Fruit fly (Drosophila melanogaster) whole organism, embryonic: Measurements from ENCODE around the gene CG9302.

Experiments used
- Aef1 ChIP-seq: fragments of 200-800 bp; sonication (Bioruptor generic); IDR thresholded peaks from 3 replicates; pipeline ENCODE4 v1.3.6; 2022; ENCODE audit warnings: missing biosample characterization, missing genetic modification characterization
- Atf-2 ChIP-seq: fragments of 200-800 bp; sonication (Bioruptor generic); optimal IDR thresholded peaks from 2 replicates; lab custom pipeline; 2016; ENCODE audit warnings: missing biosample characterization, missing genetic modification characterization
- BtbVII ChIP-seq: fragments of 200-800 bp; sonication (Bioruptor generic); optimal IDR thresholded peaks from 3 replicates; lab custom pipeline; 2017; ENCODE audit warnings: missing biosample characterization, mild to moderate bottlenecking, missing genetic modification characterization
- Bteb2 ChIP-seq: fragments of 200-800 bp; sonication (Bioruptor generic); optimal IDR thresholded peaks from 2 replicates; lab custom pipeline; 2016; ENCODE audit warnings: missing biosample characterization, missing genetic modification characterization
- CG10654 ChIP-seq: fragments of 200-800 bp; sonication (Bioruptor generic); optimal IDR thresholded peaks from 2 replicates; lab custom pipeline; 2016; ENCODE audit warnings: missing biosample characterization, missing genetic modification characterization
- CG12236 ChIP-seq: fragments of 200-800 bp; sonication (Bioruptor generic); optimal IDR thresholded peaks from 2 replicates; lab custom pipeline; 2016; ENCODE audit warnings: missing biosample characterization, missing genetic modification characterization
- CG12391 ChIP-seq: fragments of 200-800 bp; sonication (Bioruptor generic); optimal IDR thresholded peaks from 3 replicates; lab custom pipeline; 2018; ENCODE audit warnings: missing biosample characterization, mild to moderate bottlenecking, missing genetic modification characterization, moderate library complexity
- CG14667 ChIP-seq: fragments of 200-800 bp; sonication (Bioruptor generic); IDR thresholded peaks from 2 replicates; pipeline ENCODE4 v1.3.6; 2022; ENCODE audit warnings: missing biosample characterization, missing genetic modification characterization
- CG1529 ChIP-seq: fragments of 200-800 bp; sonication (Bioruptor generic); optimal IDR thresholded peaks from 3 replicates; lab custom pipeline; 2018; ENCODE audit warnings: missing biosample characterization, missing genetic modification characterization
- CG15479 ChIP-seq: fragments of 200-800 bp; sonication (Bioruptor generic); optimal IDR thresholded peaks from 3 replicates; lab custom pipeline; 2019; ENCODE audit warnings: missing biosample characterization, mild to moderate bottlenecking, missing genetic modification characterization, moderate library complexity
- CG17802 ChIP-seq: fragments of 200-800 bp; sonication (Bioruptor generic); optimal IDR thresholded peaks from 2 replicates; lab custom pipeline; 2018; ENCODE audit warnings: missing biosample characterization, mild to moderate bottlenecking, missing genetic modification characterization, moderate library complexity
- CG2202 ChIP-seq: fragments of 200-800 bp; sonication (Bioruptor generic); optimal IDR thresholded peaks from 2 replicates; lab custom pipeline; 2018; ENCODE audit warnings: missing biosample characterization, mild to moderate bottlenecking, missing genetic modification characterization
- CG2678 ChIP-seq: fragments of 200-800 bp; sonication (Bioruptor generic); optimal IDR thresholded peaks from 3 replicates; lab custom pipeline; 2019; ENCODE audit warnings: missing biosample characterization, mild to moderate bottlenecking, missing genetic modification characterization, moderate library complexity
- CG3407 ChIP-seq: fragments of 200-800 bp; sonication (Bioruptor generic); optimal IDR thresholded peaks from 2 replicates; lab custom pipeline; 2018; ENCODE audit warnings: missing biosample characterization, mild to moderate bottlenecking, missing genetic modification characterization
- CG3726 ChIP-seq: fragments of 200-800 bp; sonication (Bioruptor generic); IDR thresholded peaks from 3 replicates; pipeline ENCODE4, ENCODE4 v1.3.6; 2022; ENCODE audit warnings: missing biosample characterization, missing genetic modification characterization
- CG4282 ChIP-seq: fragments of 200-800 bp; sonication (Bioruptor generic); optimal IDR thresholded peaks from 2 replicates; lab custom pipeline; 2016; ENCODE audit warnings: missing biosample characterization, missing genetic modification characterization
- CG6683 ChIP-seq: fragments of 200-800 bp; sonication (Bioruptor generic); optimal IDR thresholded peaks from 2 replicates; lab custom pipeline; 2017; ENCODE audit warnings: missing biosample characterization, mild to moderate bottlenecking, missing genetic modification characterization, missing genetic modification reagents
- CG7745 ChIP-seq: fragments of 200-800 bp; sonication (Bioruptor generic); optimal IDR thresholded peaks from 2 replicates; lab custom pipeline; 2018; ENCODE audit warnings: missing biosample characterization, mild to moderate bottlenecking, missing genetic modification characterization, moderate library complexity
- CG8478 ChIP-seq: fragments of >200 bp; optimal IDR thresholded peaks from 2 replicates; lab custom pipeline; 2018
- CG9609 ChIP-seq: fragments of 200-800 bp; sonication (Bioruptor generic); optimal IDR thresholded peaks from 3 replicates; lab custom pipeline; 2016; ENCODE audit warnings: missing biosample characterization, missing genetic modification characterization
- CTCF ChIP-seq: fragments of 200-800 bp; sonication (Bioruptor generic); optimal IDR thresholded peaks from 2 replicates; lab custom pipeline; 2017; ENCODE audit warnings: missing biosample characterization, mild to moderate bottlenecking, missing genetic modification characterization, moderate library complexity
- D19B ChIP-seq: fragments of 200-800 bp; sonication (Bioruptor generic); optimal IDR thresholded peaks from 2 replicates; lab custom pipeline; 2017; ENCODE audit warnings: missing biosample characterization, mild to moderate bottlenecking, missing genetic modification characterization
- Dek ChIP-seq: fragments of 200-800 bp; sonication (Bioruptor generic); optimal IDR thresholded peaks from 3 replicates; lab custom pipeline; 2019; ENCODE audit warnings: missing biosample characterization, mild to moderate bottlenecking, missing genetic modification characterization, moderate library complexity
- HHEX ChIP-seq: fragments of 200-800 bp; sonication (Bioruptor generic); optimal IDR thresholded peaks from 3 replicates; lab custom pipeline; 2017; ENCODE audit warnings: missing biosample characterization, mild to moderate bottlenecking, missing genetic modification characterization, missing genetic modification reagents
- Kr ChIP-seq: fragments of 200-800 bp; sonication (Bioruptor generic); optimal IDR thresholded peaks from 2 replicates; lab custom pipeline; 2017; ENCODE audit warnings: missing biosample characterization, mild to moderate bottlenecking, missing genetic modification characterization
- Lim3 ChIP-seq: fragments of 200-800 bp; sonication (Bioruptor generic); IDR thresholded peaks from 2 replicates; pipeline ENCODE4 v1.3.6; 2022; ENCODE audit warnings: missing biosample characterization, missing genetic modification characterization
- MBD-R2 ChIP-seq: fragments of 200-800 bp; sonication (Bioruptor generic); IDR thresholded peaks from 2 replicates; pipeline ENCODE4 v1.3.6; 2022; ENCODE audit warnings: missing biosample characterization, missing genetic modification characterization
- MESR4 ChIP-seq: fragments of 200-800 bp; sonication (Bioruptor generic); optimal IDR thresholded peaks from 2 replicates; lab custom pipeline; 2018; ENCODE audit warnings: missing biosample characterization, mild to moderate bottlenecking, missing genetic modification characterization, moderate library complexity
- Neu2 ChIP-seq: fragments of 200-800 bp; sonication (Bioruptor generic); optimal IDR thresholded peaks from 3 replicates; lab custom pipeline; 2016; ENCODE audit warnings: missing biosample characterization, missing genetic modification characterization, borderline replicate concordance
- Oaz ChIP-seq: fragments of 200-800 bp; sonication (Bioruptor generic); IDR thresholded peaks from 2 replicates; pipeline ENCODE4 v1.3.6; 2022; ENCODE audit warnings: missing biosample characterization, missing genetic modification characterization
- Ptx1 ChIP-seq: fragments of 200-800 bp; sonication (Bioruptor generic); IDR thresholded peaks from 2 replicates; pipeline ENCODE4 v1.3.6; 2022; ENCODE audit warnings: missing biosample characterization, missing genetic modification characterization
- Sry-β ChIP-seq: fragments of 200-800 bp; sonication (Bioruptor generic); optimal IDR thresholded peaks from 2 replicates; lab custom pipeline; 2018; ENCODE audit warnings: missing biosample characterization, mild to moderate bottlenecking, missing genetic modification characterization, moderate library complexity
- btn ChIP-seq: fragments of 200-800 bp; sonication (Bioruptor generic); optimal IDR thresholded peaks from 2 replicates; lab custom pipeline; 2016; ENCODE audit warnings: missing biosample characterization, missing genetic modification characterization
- cg ChIP-seq: fragments of 200-800 bp; sonication (Bioruptor generic); optimal IDR thresholded peaks from 3 replicates; lab custom pipeline; 2019; ENCODE audit warnings: missing biosample characterization, mild to moderate bottlenecking, missing genetic modification characterization, moderate library complexity
- ems ChIP-seq: fragments of 200-800 bp; sonication (Bioruptor generic); optimal IDR thresholded peaks from 3 replicates; lab custom pipeline; 2016; ENCODE audit warnings: missing biosample characterization, missing genetic modification characterization
- eyg ChIP-seq: fragments of 200-800 bp; sonication (Bioruptor generic); optimal IDR thresholded peaks from 3 replicates; lab custom pipeline; 2016; ENCODE audit warnings: missing biosample characterization, missing genetic modification characterization
- gro ChIP-seq: fragments of 200-800 bp; sonication (Bioruptor generic); optimal IDR thresholded peaks from 2 replicates; lab custom pipeline; 2016; ENCODE audit warnings: missing biosample characterization, missing genetic modification characterization
- hkb ChIP-seq, 2 experiments: fragments of 200-800 bp in 1 of 2; fragments of >200 bp in 1 of 2; sonication (Bioruptor generic) in 1 of 2; IDR thresholded peaks in 1 of 2; optimal IDR thresholded peaks in 1 of 2; 2 replicates each; pipeline versions ENCODE4 v1.3.6 to Lab custom; 2017 to 2022; ENCODE audit warnings: missing biosample characterization in 1 of 2, missing genetic modification characterization in 1 of 2
- inv ChIP-seq: fragments of 200-800 bp; sonication (Bioruptor generic); IDR thresholded peaks from 2 replicates; pipeline ENCODE4 v1.3.6; 2022; ENCODE audit warnings: missing biosample characterization, missing genetic modification characterization; ENCODE audit not compliant: partially characterized antibody
- lbe ChIP-seq: fragments of 200-800 bp; sonication (Bioruptor generic); optimal IDR thresholded peaks from 2 replicates; lab custom pipeline; 2016; ENCODE audit warnings: missing biosample characterization, mild to moderate bottlenecking, missing genetic modification characterization
- lov ChIP-seq, 2 experiments: fragments of 200-800 bp in 1 of 2; fragments of >200 bp in 1 of 2; sonication (Bioruptor generic) in 1 of 2; IDR thresholded peaks in 1 of 2; optimal IDR thresholded peaks in 1 of 2; 2 replicates in 1 of 2; 3 replicates in 1 of 2; pipeline versions ENCODE4 v1.3.6 to Lab custom; 2017 to 2022; ENCODE audit warnings: missing biosample characterization in 1 of 2, missing genetic modification characterization in 1 of 2
- nmo ChIP-seq: fragments of 200-800 bp; sonication (Bioruptor generic); optimal IDR thresholded peaks from 2 replicates; lab custom pipeline; 2018; ENCODE audit warnings: missing biosample characterization, mild to moderate bottlenecking, missing genetic modification characterization, moderate library complexity
- nom ChIP-seq: fragments of 200-800 bp; sonication (Bioruptor generic); optimal IDR thresholded peaks from 2 replicates; lab custom pipeline; 2017; ENCODE audit warnings: missing biosample characterization, missing genetic modification characterization, mild to moderate bottlenecking, moderate library complexity, missing genetic modification reagents
- otp ChIP-seq: fragments of 200-800 bp; sonication (Bioruptor generic); IDR thresholded peaks from 3 replicates; pipeline ENCODE4, ENCODE4 v1.3.6; 2022; ENCODE audit warnings: missing biosample characterization, missing genetic modification characterization
- pita ChIP-seq: fragments of 200-800 bp; sonication (Bioruptor generic); optimal IDR thresholded peaks from 2 replicates; lab custom pipeline; 2017; ENCODE audit warnings: missing biosample characterization, mild to moderate bottlenecking, missing genetic modification characterization
- pros ChIP-seq: fragments of 200-800 bp; sonication (Bioruptor generic); optimal IDR thresholded peaks from 3 replicates; lab custom pipeline; 2019; ENCODE audit warnings: missing biosample characterization, mild to moderate bottlenecking, missing genetic modification characterization, moderate library complexity
- pzg ChIP-seq: fragments of 200-800 bp; sonication (Bioruptor generic); optimal IDR thresholded peaks from 3 replicates; lab custom pipeline; 2018; ENCODE audit warnings: missing biosample characterization, mild to moderate bottlenecking, missing genetic modification characterization, moderate library complexity
- run ChIP-seq: fragments of 200-800 bp; sonication (Bioruptor generic); optimal IDR thresholded peaks from 3 replicates; lab custom pipeline; 2018; ENCODE audit warnings: missing biosample characterization, mild to moderate bottlenecking, missing genetic modification characterization
- slp2 ChIP-seq: fragments of 200-800 bp; sonication (Bioruptor generic); optimal IDR thresholded peaks from 2 replicates; lab custom pipeline; 2016; ENCODE audit warnings: missing biosample characterization, missing genetic modification characterization
- ttk ChIP-seq: fragments of 200-800 bp; sonication (Bioruptor generic); IDR thresholded peaks from 2 replicates; pipeline ENCODE4 v2.1.2; 2022; ENCODE audit warnings: missing biosample characterization, missing genetic modification characterization
- z ChIP-seq: fragments of 200-800 bp; sonication (Bioruptor generic); IDR thresholded peaks from 3 replicates; pipeline ENCODE4 v1.3.6; 2022; ENCODE audit warnings: missing biosample characterization, missing genetic modification characterization
- zfh1 ChIP-seq: fragments of 200-800 bp; sonication (Bioruptor generic); IDR thresholded peaks from 3 replicates; pipeline ENCODE4 v1.3.6; 2022; ENCODE audit warnings: missing biosample characterization, missing genetic modification characterization

CG9302 gene

dm6 chr2L:13367378-13367777 lies 11.0 kb downstream of the CG9302 start, which contains the start of gene Tap42 (continued):
- TF ChIP-seq Ptx1 (GFP tag; lab: Robert Waterston, UW) (no peak), slp2 (GFP tag; lab: Kevin White, UChicago) (no peak), ems (no peak), Dek (tag; lab: Kevin White, UChicago) (peak; percentile 26), MESR4 (GFP tag; lab: Kevin White, UChicago) (peak; percentile 40), CG12391 (peak; percentile 42), CG10654 (GFP tag; lab: Kevin White, UChicago) (no peak), hkb (optimal IDR thresholded peaks at IDR 0.05; lab: Kevin White, UChicago) (no peak), hkb (GFP tag; IDR thresholded peaks at IDR 0.05; lab: Robert Waterston, UW) (peak; percentile 30; the same call in 1 of the 2 replicates), CG3726 (GFP tag; lab: Robert Waterston, UW) (no peak), MBD-R2 (GFP tag; lab: Robert Waterston, UW) (peak; percentile 76), CG17802 (tag; lab: Kevin White, UChicago) (no peak), pzg (GFP tag; lab: Kevin White, UChicago) (peak; percentile 45), CG2202 (tag; lab: Kevin White, UChicago) (no peak), CG7745 (tag; lab: Kevin White, UChicago) (no peak), lbe (no peak), Sry-β (peak; percentile 79), z (no peak), CG2678 (tag; lab: Kevin White, UChicago) (peak; percentile 22), Neu2 (GFP tag; lab: Kevin White, UChicago) (no peak), CG8478 (lab: Kevin White, UChicago) (no peak), CG1529 (GFP tag; lab: Kevin White, UChicago) (no peak), HHEX (GFP tag; lab: Kevin White, UChicago) (no peak), otp (GFP tag; lab: Robert Waterston, UW) (no peak), inv (GFP tag; lab: Robert Waterston, UW) (no peak), Lim3 (GFP tag; lab: Robert Waterston, UW) (no peak), Aef1 (GFP tag; lab: Robert Waterston, UW) (no peak), nom (GFP tag; lab: Kevin White, UChicago) (no peak), btn (no peak), pros (GFP tag; lab: Kevin White, UChicago) (no peak), ttk (no peak), gro (GFP tag; lab: Kevin White, UChicago) (no peak), run (tag; lab: Kevin White, UChicago) (no peak), Oaz (GFP tag; lab: Robert Waterston, UW) (no peak), nmo (GFP tag; lab: Kevin White, UChicago) (peak; percentile 20), pita (GFP tag; lab: Kevin White, UChicago) (no peak), Kr (no peak), CG15479 (GFP tag; lab: Kevin White, UChicago) (peak; percentile 24), zfh1 (GFP tag; lab: Robert Waterston, UW) (no peak), CG12236 (GFP tag; lab: Kevin White, UChicago) (no peak), CG14667 (GFP tag; lab: Robert Waterston, UW) (no peak), Bteb2 (peak; percentile 13), BtbVII (GFP tag; lab: Kevin White, UChicago) (no peak), lov (optimal IDR thresholded peaks at IDR 0.05; lab: Kevin White, UChicago) (no peak), lov (GFP tag; IDR thresholded peaks at IDR 0.05; lab: Robert Waterston, UW) (no peak), D19B (no peak), CTCF (GFP tag; lab: Kevin White, UChicago) (no peak), eyg (GFP tag; lab: Kevin White, UChicago) (no peak), Atf-2 (GFP tag; lab: Kevin White, UChicago) (no peak), CG3407 (GFP tag; lab: Kevin White, UChicago) (no peak), CG6683 (GFP tag; lab: Kevin White, UChicago) (no peak), cg (GFP tag; lab: Kevin White, UChicago) (no peak), CG9609 (GFP tag; lab: Kevin White, UChicago) (no peak), CG4282 (GFP tag; lab: Kevin White, UChicago) (no peak)
